Fruit fly (Drosophila melanogaster): Measurements from ENCODE around the gene CG46525.

Gene CG46525

DNA sequence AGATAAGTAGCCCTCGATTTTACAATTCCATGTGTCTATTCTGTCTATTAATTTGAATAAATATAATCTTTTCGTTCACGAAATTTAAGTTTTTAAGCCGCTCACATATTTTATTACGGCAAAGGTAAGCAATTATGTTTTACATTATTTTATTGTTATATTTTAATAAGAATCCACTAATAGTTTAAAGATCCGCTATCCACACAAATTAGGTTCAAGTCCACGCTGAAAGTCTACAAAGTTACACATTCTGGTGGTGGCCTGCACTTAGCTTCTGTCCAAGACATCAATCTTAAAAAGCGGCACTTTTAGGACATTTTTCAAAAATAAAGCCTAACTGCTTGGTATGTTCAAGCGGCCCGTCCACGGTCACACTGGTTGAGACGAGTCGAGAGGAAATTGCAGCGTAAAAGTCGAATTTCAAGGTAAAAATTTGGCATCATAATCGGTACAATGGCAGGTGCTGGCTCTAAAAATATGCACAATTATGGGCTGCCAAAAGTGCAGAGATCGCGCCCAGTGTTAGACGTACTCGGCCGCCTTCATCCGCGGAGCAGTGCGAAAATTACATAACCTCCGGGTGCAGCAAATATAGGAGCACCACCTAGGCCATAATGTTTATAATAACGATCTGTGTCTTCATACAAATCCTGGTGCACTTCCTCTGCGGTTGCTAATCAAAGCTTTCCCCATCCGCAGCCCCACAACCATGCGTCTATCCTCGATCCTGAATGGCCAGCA is at the start of gene CG46525, which contains the start of gene UQCR-Q (continued):
- TF ChIP-seq Sry-δ (GFP tag; optimal IDR thresholded peaks at IDR 0.05), result peak; percentile 47
- TF ChIP-seq CG11456 (GFP tag; IDR thresholded peaks at IDR 0.05), result no peak
- TF ChIP-seq eyg (GFP tag; optimal IDR thresholded peaks at IDR 0.05), result no peak
- TF ChIP-seq CG13287 (GFP tag; IDR thresholded peaks at IDR 0.05; ENCODE audit: partially characterized antibody), result peak; percentile 39; the same call in 1 of the 2 replicates
- TF ChIP-seq CG7987 (GFP tag; optimal IDR thresholded peaks at IDR 0.05), result peak; percentile 8
- no peak for TF ChIP-seq CG17186 (GFP tag; optimal IDR thresholded peaks at IDR 0.05)
- TF ChIP-seq Ets65A (GFP tag), result peak; percentile 53
- TF ChIP-seq Atf6 (GFP tag; IDR thresholded peaks at IDR 0.05), result no peak
- peak; percentile 25 for TF ChIP-seq Sin3A (optimal IDR thresholded peaks at IDR 0.05)
- TF ChIP-seq ERR (GFP tag; optimal IDR thresholded peaks at IDR 0.05), result no peak
- TF ChIP-seq CG9932 (GFP tag; IDR thresholded peaks at IDR 0.05), result no peak
- no peak for TF ChIP-seq Poxn (GFP tag; IDR thresholded peaks at IDR 0.05)
- TF ChIP-seq croc (GFP tag; conservative IDR thresholded peaks at IDR 0.05), result no peak
- TF ChIP-seq CG4820 (GFP tag; optimal IDR thresholded peaks at IDR 0.05), result no peak
- no peak for TF ChIP-seq crc (GFP tag; optimal IDR thresholded peaks at IDR 0.05)
- TF ChIP-seq CG2875 (GFP tag; optimal IDR thresholded peaks at IDR 0.05), result no peak
- TF ChIP-seq Jarid2 (GFP tag; optimal IDR thresholded peaks at IDR 0.05), result no peak
- no peak for TF ChIP-seq GATAe (GFP tag; conservative IDR thresholded peaks at IDR 0.05)
- TF ChIP-seq sob (GFP tag; IDR thresholded peaks at IDR 0.05), result no peak
- no peak for TF ChIP-seq cad (GFP tag; optimal IDR thresholded peaks at IDR 0.05)
- no peak for TF ChIP-seq ato (GFP tag; IDR thresholded peaks at IDR 0.05; ENCODE audit: partially characterized antibody)
- no peak for TF ChIP-seq Spps (tag; optimal IDR thresholded peaks at IDR 0.05)
- peak; percentile 22; the same call in 1 of the 3 replicates for TF ChIP-seq knrl (GFP tag; IDR thresholded peaks at IDR 0.05; ENCODE audit: partially characterized antibody)
- TF ChIP-seq CG9437 (GFP tag; optimal IDR thresholded peaks at IDR 0.05), result no peak
- peak; percentile 81 for TF ChIP-seq Ets97D (GFP tag; optimal IDR thresholded peaks at IDR 0.05)
- no peak for TF ChIP-seq CG14860 (GFP tag; IDR thresholded peaks at IDR 0.05; ENCODE audit: partially characterized antibody)
- TF ChIP-seq CG3847 (GFP tag; IDR thresholded peaks at IDR 0.05), result peak; percentile 18; the same call in 1 of the 2 replicates
- peak; percentile 35 for TF ChIP-seq sug (tag; optimal IDR thresholded peaks at IDR 0.05)
- peak; percentile 48 for TF ChIP-seq CG12769 (tag; optimal IDR thresholded peaks at IDR 0.05)
- TF ChIP-seq CG7928 (GFP tag; optimal IDR thresholded peaks at IDR 0.05), result no peak
- TF ChIP-seq lov (optimal IDR thresholded peaks at IDR 0.05), result no peak
- no peak for TF ChIP-seq lov (GFP tag; IDR thresholded peaks at IDR 0.05)
- no peak for TF ChIP-seq CG4424 (GFP tag; optimal IDR thresholded peaks at IDR 0.05)
- no peak for TF ChIP-seq CG6854 (GFP tag; optimal IDR thresholded peaks at IDR 0.05)
- no peak for TF ChIP-seq dpn (GFP tag; optimal IDR thresholded peaks at IDR 0.05)
- TF ChIP-seq CG10543 (GFP tag; optimal IDR thresholded peaks at IDR 0.05), result no peak
- peak; percentile 81 for TF ChIP-seq Med (GFP tag)
- peak; percentile 66 for TF ChIP-seq bigmax (GFP tag; optimal IDR thresholded peaks at IDR 0.05)
- peak; percentile 70 for TF ChIP-seq CG17912 (GFP tag; optimal IDR thresholded peaks at IDR 0.05)
- TF ChIP-seq dan (GFP tag; IDR thresholded peaks at IDR 0.05), result no peak
- TF ChIP-seq pros (GFP tag; optimal IDR thresholded peaks at IDR 0.05), result no peak
- TF ChIP-seq CG13296 (GFP tag; optimal IDR thresholded peaks at IDR 0.05), result no peak
- TF ChIP-seq bbx (GFP tag; IDR thresholded peaks at IDR 0.05; ENCODE audit: partially characterized antibody), result peak; percentile 45; the same call in 1 of the 2 replicates
- 0 out of 2 replicates have a peak, but pooled peaks have one; percentile 36 for TF ChIP-seq unc-4 (GFP tag; IDR thresholded peaks at IDR 0.05; ENCODE audit: partially characterized antibody)
- TF ChIP-seq Hmx (GFP tag; optimal IDR thresholded peaks at IDR 0.05), result no peak
- TF ChIP-seq CG34224 (GFP tag; IDR thresholded peaks at IDR 0.05; ENCODE audit: partially characterized antibody), result no peak
- TF ChIP-seq CG10959 (GFP tag; IDR thresholded peaks at IDR 0.05), result no peak
- TF ChIP-seq toy (GFP tag; IDR thresholded peaks at IDR 0.05), result no peak
- no peak for TF ChIP-seq tin (GFP tag; optimal IDR thresholded peaks at IDR 0.05)
- TF ChIP-seq CHES-1-like (GFP tag; optimal IDR thresholded peaks at IDR 0.05), result no peak
